Worm (Caenorhabditis elegans) whole organism, young adult: ENCODE results near the gene rml-4.

Source experiments
- F33H1.4 ChIP-seq: fragments of 200-800 bp; sonication (Bioruptor generic); IDR thresholded peaks from 2 replicates; pipeline ENCODE4 v1.3.6; 2022; ENCODE audit warnings: missing genetic modification reagents, missing genetic modification characterization, missing compliant biosample characterization
- F55B11.4 ChIP-seq: sonication (generic microtip); optimal IDR thresholded peaks from 2 replicates; lab custom pipeline; 2016; ENCODE audit warnings: missing compliant biosample characterization, missing genetic modification characterization, borderline replicate concordance; ENCODE audit not compliant: insufficient read depth
- K11D2.4 ChIP-seq: fragments of 200-800 bp; sonication (Bioruptor generic); IDR thresholded peaks from 2 replicates; pipeline ENCODE4 v1.3.6; 2022; ENCODE audit warnings: missing genetic modification reagents, missing genetic modification characterization, missing compliant biosample characterization
- K12H6.12 ChIP-seq: fragments of 200-800 bp; sonication (Bioruptor generic); optimal IDR thresholded peaks from 2 replicates; lab custom pipeline; 2018; ENCODE audit warnings: mild to moderate bottlenecking, missing genetic modification characterization, missing compliant biosample characterization
- Y95B8A.8 ChIP-seq: fragments of 200-800 bp; sonication (Bioruptor generic); IDR thresholded peaks from 2 replicates; pipeline ENCODE4 v1.3.6; 2022; ENCODE audit warnings: missing genetic modification reagents, missing genetic modification characterization, missing compliant biosample characterization
- aptf-2 ChIP-seq: fragments of 200-800 bp; sonication (Bioruptor generic); conservative IDR thresholded peaks from 2 replicates; pipeline ENCODE4 v1.3.6; 2022; ENCODE audit warnings: missing genetic modification reagents, missing genetic modification characterization, missing compliant biosample characterization
- attf-6 ChIP-seq: fragments of 200-800 bp; sonication (Bioruptor generic); IDR thresholded peaks from 2 replicates; pipeline ENCODE4 v1.3.6; 2022; ENCODE audit warnings: missing genetic modification reagents, missing genetic modification characterization, missing compliant biosample characterization
- bed-2 ChIP-seq: fragments of 200-800 bp; sonication (Bioruptor generic); IDR thresholded peaks from 2 replicates; pipeline ENCODE4 v1.3.6; 2022; ENCODE audit warnings: missing genetic modification reagents, missing genetic modification characterization, missing compliant biosample characterization
- ccch-3 ChIP-seq: fragments of 200-800 bp; sonication (Bioruptor generic); optimal IDR thresholded peaks from 2 replicates; lab custom pipeline; 2018; ENCODE audit warnings: mild to moderate bottlenecking, missing genetic modification characterization, missing compliant biosample characterization
- ceh-100 ChIP-seq: fragments of 200-800 bp; sonication (Bioruptor generic); IDR thresholded peaks from 2 replicates; pipeline ENCODE4 v1.3.6; 2022; ENCODE audit warnings: missing genetic modification reagents, missing genetic modification characterization, missing compliant biosample characterization
- ceh-27 ChIP-seq: fragments of 200-800 bp; sonication (Bioruptor generic); optimal IDR thresholded peaks from 2 replicates; lab custom pipeline; 2018; ENCODE audit warnings: mild to moderate bottlenecking, missing genetic modification characterization, moderate library complexity, missing compliant biosample characterization
- ceh-40 ChIP-seq: fragments of 200-800 bp; sonication (Bioruptor generic); IDR thresholded peaks from 2 replicates; pipeline ENCODE4 v1.3.6; 2022; ENCODE audit warnings: missing genetic modification characterization, missing compliant biosample characterization
- ceh-79 ChIP-seq: sonication (generic microtip); optimal IDR thresholded peaks from 2 replicates; lab custom pipeline; 2017; ENCODE audit warnings: mild to moderate bottlenecking, missing genetic modification characterization, missing compliant biosample characterization
- chd-7 ChIP-seq: sonication (generic microtip); optimal IDR thresholded peaks from 2 replicates; lab custom pipeline; 2016; ENCODE audit warnings: mild to moderate bottlenecking, missing genetic modification characterization, moderate library complexity, missing compliant biosample characterization
- egl-18 ChIP-seq: fragments of 200-800 bp; sonication (Bioruptor generic); IDR thresholded peaks from 2 replicates; pipeline ENCODE4 v1.3.6; 2022; ENCODE audit warnings: missing genetic modification reagents, missing genetic modification characterization, missing compliant biosample characterization
- ekl-4 ChIP-seq: fragments of 200-800 bp; sonication (Bioruptor generic); IDR thresholded peaks from 2 replicates; pipeline ENCODE4 v1.3.6; 2022; ENCODE audit warnings: missing genetic modification reagents, missing genetic modification characterization, missing compliant biosample characterization
- fkh-3 ChIP-seq: sonication (generic microtip); optimal IDR thresholded peaks from 2 replicates; lab custom pipeline; 2016; ENCODE audit warnings: mild to moderate bottlenecking, missing genetic modification characterization, missing compliant biosample characterization
- gei-17 ChIP-seq: fragments of 200-800 bp; sonication (Bioruptor generic); optimal IDR thresholded peaks from 2 replicates; lab custom pipeline; 2018; ENCODE audit warnings: mild to moderate bottlenecking, missing genetic modification characterization, missing compliant biosample characterization
- hlh-26 ChIP-seq: fragments of 200-800 bp; sonication (Bioruptor generic); conservative IDR thresholded peaks from 2 replicates; pipeline ENCODE4 v1.3.6; 2022; ENCODE audit warnings: missing genetic modification reagents, missing genetic modification characterization, missing compliant biosample characterization
- lag-1 ChIP-seq: fragments of 200-800 bp; sonication (Bioruptor generic); IDR thresholded peaks from 2 replicates; pipeline ENCODE4 v1.3.6; 2022; ENCODE audit warnings: missing genetic modification reagents, missing genetic modification characterization, missing compliant biosample characterization
- let-526 ChIP-seq: fragments of 200-800 bp; sonication (Bioruptor generic); IDR thresholded peaks from 2 replicates; pipeline ENCODE4 v1.3.6; 2022; ENCODE audit warnings: missing genetic modification reagents, missing genetic modification characterization, missing compliant biosample characterization
- let-607 ChIP-seq, 2 experiments: fragments of 200-800 bp in 1 of 2; sonication (Bioruptor generic) in 1 of 2; sonication (generic microtip) in 1 of 2; optimal IDR thresholded peaks; 2 replicates each; lab custom pipeline; 2016 to 2018; ENCODE audit warnings: mild to moderate bottlenecking in 2 of 2, missing compliant biosample characterization in 2 of 2, missing genetic modification characterization in 2 of 2, moderate library complexity in 2 of 2, missing genotype in 1 of 2
- lin-26 ChIP-seq: fragments of 200-800 bp; sonication (Bioruptor generic); IDR thresholded peaks from 2 replicates; pipeline ENCODE4 v1.3.6; 2022; ENCODE audit warnings: missing genetic modification reagents, missing genetic modification characterization, missing compliant biosample characterization
- lsy-27 ChIP-seq: sonication (generic microtip); optimal IDR thresholded peaks from 2 replicates; lab custom pipeline; 2017; ENCODE audit warnings: missing genetic modification characterization, mild to moderate bottlenecking, missing compliant biosample characterization, antibody characterized with exemption, missing genotype, borderline replicate concordance; ENCODE audit not compliant: insufficient read depth
- mel-28 ChIP-seq: sonication (generic microtip); optimal IDR thresholded peaks from 2 replicates; lab custom pipeline; 2016; ENCODE audit warnings: borderline replicate concordance, mild to moderate bottlenecking, missing genetic modification characterization, missing compliant biosample characterization
- mxl-1 ChIP-seq: sonication (generic microtip); optimal IDR thresholded peaks from 2 replicates; lab custom pipeline; 2016; ENCODE audit warnings: missing genetic modification characterization, missing compliant biosample characterization
- nfya-1 ChIP-seq: sonication (generic microtip); optimal IDR thresholded peaks from 2 replicates; lab custom pipeline; 2017; ENCODE audit warnings: antibody characterized with exemption, missing compliant biosample characterization, missing genetic modification characterization, borderline replicate concordance; ENCODE audit not compliant: insufficient read depth
- nfya-2 ChIP-seq: fragments of 200-800 bp; sonication (Bioruptor generic); IDR thresholded peaks from 2 replicates; pipeline ENCODE4 v1.3.6; 2022; ENCODE audit warnings: missing genetic modification reagents, missing genetic modification characterization, missing compliant biosample characterization
- nfyb-1 ChIP-seq: fragments of 200-800 bp; sonication (Bioruptor generic); IDR thresholded peaks from 2 replicates; pipeline ENCODE4 v1.3.6; 2022; ENCODE audit warnings: missing genetic modification reagents, missing genetic modification characterization, missing compliant biosample characterization
- nhr-120 ChIP-seq: fragments of 200-800 bp; sonication (Bioruptor generic); IDR thresholded peaks from 2 replicates; pipeline ENCODE4 v1.3.6; 2022; ENCODE audit warnings: missing genetic modification characterization, missing compliant biosample characterization
- nhr-179 ChIP-seq: sonication (generic microtip); optimal IDR thresholded peaks from 2 replicates; lab custom pipeline; 2016; ENCODE audit warnings: mild to moderate bottlenecking, missing genetic modification characterization, missing compliant biosample characterization
- pbrm-1 ChIP-seq: fragments of 200-800 bp; sonication (Bioruptor generic); IDR thresholded peaks from 2 replicates; pipeline ENCODE4 v1.3.6; 2022; ENCODE audit warnings: missing genetic modification reagents, missing genetic modification characterization, missing compliant biosample characterization
- rec-8 ChIP-seq, 2 experiments: sonication (generic microtip); optimal IDR thresholded peaks; 2 replicates each; lab custom pipeline; 2016; ENCODE audit warnings: mild to moderate bottlenecking in 2 of 2, missing genetic modification characterization in 2 of 2, missing genetic modification reagents in 2 of 2, missing genotype in 2 of 2, missing biosample characterization in 1 of 2, missing compliant biosample characterization in 1 of 2, moderate library complexity in 1 of 2
- rpc-1 ChIP-seq, 2 experiments: fragments of 150-350 bp in 1 of 2; sonication (generic microtip) in 1 of 2; optimal IDR thresholded peaks; 2 replicates each; lab custom pipeline; 2014 to 2018; ENCODE audit warnings: missing biosample characterization in 1 of 2, missing genetic modification characterization in 1 of 2, missing genetic modification reagents in 1 of 2, missing genotype in 1 of 2
- sdz-38 ChIP-seq: sonication (generic microtip); optimal IDR thresholded peaks from 2 replicates; lab custom pipeline; 2016; ENCODE audit warnings: missing genotype, missing genetic modification characterization, missing compliant biosample characterization
- sea-2 ChIP-seq: fragments of 200-800 bp; sonication (Bioruptor generic); IDR thresholded peaks from 2 replicates; pipeline ENCODE4 v1.3.6; 2022; ENCODE audit warnings: missing genetic modification characterization, missing compliant biosample characterization
- snpc-1.3 ChIP-seq: sonication (generic microtip); optimal IDR thresholded peaks from 2 replicates; lab custom pipeline; 2017; ENCODE audit warnings: missing genetic modification characterization, mild to moderate bottlenecking, missing compliant biosample characterization, antibody characterized with exemption, moderate library complexity, missing genotype, missing genetic modification reagents; ENCODE audit not compliant: insufficient read depth
- snpc-3.4 ChIP-seq: sonication (generic microtip); optimal IDR thresholded peaks from 2 replicates; lab custom pipeline; 2017; ENCODE audit warnings: missing genetic modification characterization, mild to moderate bottlenecking, missing compliant biosample characterization, antibody characterized with exemption, moderate library complexity, missing genotype, missing genetic modification reagents
- somi-1 ChIP-seq: fragments of 200-800 bp; sonication (Bioruptor generic); optimal IDR thresholded peaks from 2 replicates; lab custom pipeline; 2018; ENCODE audit warnings: mild to moderate bottlenecking, missing genetic modification characterization, missing compliant biosample characterization
- sptf-2 ChIP-seq: fragments of 200-800 bp; sonication (Bioruptor generic); optimal IDR thresholded peaks from 2 replicates; lab custom pipeline; 2018; ENCODE audit warnings: mild to moderate bottlenecking, missing genetic modification characterization, missing compliant biosample characterization
- tbp1 ChIP-seq: fragments of 200-800 bp; sonication (Bioruptor generic); optimal IDR thresholded peaks from 2 replicates; lab custom pipeline; 2018; ENCODE audit warnings: mild to moderate bottlenecking, missing genetic modification characterization, missing compliant biosample characterization
- tbx-9 ChIP-seq: sonication (generic microtip); optimal IDR thresholded peaks from 2 replicates; lab custom pipeline; 2016; ENCODE audit warnings: borderline replicate concordance, missing genetic modification characterization, inconsistent platforms, missing compliant biosample characterization
- xnd-1 ChIP-seq: sonication (generic microtip); optimal IDR thresholded peaks from 2 replicates; lab custom pipeline; 2016; ENCODE audit warnings: missing genotype, missing genetic modification reagents, missing genetic modification characterization, missing compliant biosample characterization
- zfh-2 ChIP-seq: fragments of 200-800 bp; sonication (Bioruptor generic); conservative IDR thresholded peaks from 2 replicates; pipeline ENCODE4 v1.3.6; 2022; ENCODE audit warnings: missing genetic modification reagents, missing genetic modification characterization, missing compliant biosample characterization
- ztf-18 ChIP-seq: sonication (generic microtip); optimal IDR thresholded peaks from 2 replicates; lab custom pipeline; 2016; ENCODE audit warnings: missing genotype, mild to moderate bottlenecking, missing genetic modification characterization, missing compliant biosample characterization
- ztf-25 ChIP-seq: fragments of 200-800 bp; sonication (Bioruptor generic); IDR thresholded peaks from 2 replicates; pipeline ENCODE4 v1.3.6; 2022; ENCODE audit warnings: missing genetic modification reagents, missing genetic modification characterization, missing compliant biosample characterization
- ztf-3 ChIP-seq: fragments of 200-800 bp; sonication (Bioruptor generic); optimal IDR thresholded peaks from 2 replicates; lab custom pipeline; 2018; ENCODE audit warnings: mild to moderate bottlenecking, missing genetic modification characterization, missing compliant biosample characterization

rml-4 gene

DNA sequence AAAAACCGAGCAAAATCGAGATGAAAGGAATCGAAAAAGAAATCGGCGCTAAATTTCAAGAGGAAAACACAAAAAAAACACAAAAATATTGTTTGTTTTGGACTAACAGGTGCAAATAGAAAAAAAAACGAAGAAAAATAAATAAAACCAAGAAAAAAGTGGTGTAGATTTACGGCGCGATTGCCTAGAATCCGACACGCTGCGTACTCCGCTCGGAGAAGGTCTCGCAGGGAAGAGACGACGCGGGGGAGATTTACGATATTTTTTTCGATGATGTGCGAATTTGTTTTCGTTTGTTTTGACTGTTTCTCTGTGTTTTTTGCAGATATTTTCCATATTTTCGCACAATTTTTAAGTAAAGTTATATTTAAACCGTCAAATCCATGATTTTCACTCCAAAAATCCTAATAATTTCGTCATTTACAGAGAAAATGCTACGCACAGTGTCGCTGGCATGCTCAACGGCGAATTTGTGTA lies 4.4 kb downstream of the rml-4 start, which contains the start of gene sco-1 (continued):
- peak; percentile 73 for TF ChIP-seq snpc-3.4 (tag; lab: Kevin White, UChicago)
- TF ChIP-seq sptf-2 (GFP tag; lab: Kevin White, UChicago): peak; percentile 53
- no peak for TF ChIP-seq tbx-9 (tag; lab: Kevin White, UChicago)
- TF ChIP-seq ccch-3 (GFP tag; lab: Kevin White, UChicago): peak; percentile 55
- TF ChIP-seq mxl-1: no peak
- peak; percentile 89 for TF ChIP-seq pbrm-1
- TF ChIP-seq nhr-179 (tag; lab: Kevin White, UChicago): no peak
- no peak for TF ChIP-seq fkh-3 (tag; lab: Kevin White, UChicago)
- no peak for TF ChIP-seq ztf-18
- peak; percentile 85 for TF ChIP-seq Y95B8A.8
- TF ChIP-seq F33H1.4 (GFP tag; lab: Robert Waterston, UW): peak; percentile 100
- TF ChIP-seq nfyb-1 (GFP tag; lab: Robert Waterston, UW): peak; percentile 95
- TF ChIP-seq ceh-27 (GFP tag; lab: Kevin White, UChicago): peak; percentile 98
- peak; percentile 84 for TF ChIP-seq ztf-25
- TF ChIP-seq F55B11.4 (tag; lab: Kevin White, UChicago): no peak
- no peak for TF ChIP-seq nfya-2 (GFP tag; lab: Robert Waterston, UW)
- TF ChIP-seq egl-18: 0 out of 2 replicates have a peak, but pooled peaks have one; percentile 29
- TF ChIP-seq aptf-2: peak; percentile 86
- TF ChIP-seq nfya-1 (tag; lab: Kevin White, UChicago): no peak
- peak; percentile 95 for TF ChIP-seq bed-2 (GFP tag; lab: Robert Waterston, UW)
- TF ChIP-seq snpc-1.3: peak; percentile 78
- TF ChIP-seq somi-1 (GFP tag; lab: Kevin White, UChicago): peak; percentile 78
- no peak for TF ChIP-seq lag-1 (GFP tag; lab: Robert Waterston, UW)
- TF ChIP-seq attf-6 (GFP tag; lab: Robert Waterston, UW): no peak
- TF ChIP-seq xnd-1 (tag; lab: Kevin White, UChicago): peak; percentile 54
- no peak for TF ChIP-seq mel-28 (tag; lab: Kevin White, UChicago)
- peak; percentile 56 for TF ChIP-seq gei-17
- TF ChIP-seq let-526 (GFP tag; lab: Robert Waterston, UW): peak; percentile 88
- peak; percentile 71 for TF ChIP-seq tbp1
- TF ChIP-seq nhr-120 (GFP tag; lab: Robert Waterston, UW): no peak
- TF ChIP-seq rec-8 (tag; optimal IDR thresholded peaks at IDR 0.05; lab: Kevin White, UChicago): peak in 1 of 2 experiments; percentile 61
- peak; percentile 53 to 62 for TF ChIP-seq let-607 (tag; optimal IDR thresholded peaks at IDR 0.05; lab: Kevin White, UChicago)
- peak; percentile 83 for TF ChIP-seq K12H6.12 (tag; lab: Kevin White, UChicago)
- TF ChIP-seq rpc-1 (optimal IDR thresholded peaks at IDR 0.05; lab: Kevin White, UChicago): no peak
- TF ChIP-seq rpc-1 (tag; optimal IDR thresholded peaks at IDR 0.05; lab: Kevin White, UChicago): no peak
- TF ChIP-seq chd-7 (tag; lab: Kevin White, UChicago): peak; percentile 56
- peak; percentile 61 for TF ChIP-seq zfh-2 (GFP tag; lab: Robert Waterston, UW)
- TF ChIP-seq lsy-27: no peak
- TF ChIP-seq hlh-26 (GFP tag; lab: Robert Waterston, UW): no peak
- TF ChIP-seq sea-2 (GFP tag; lab: Robert Waterston, UW): 0 out of 2 replicates have a peak, but pooled peaks have one; percentile 59
- TF ChIP-seq ceh-79: no peak
- TF ChIP-seq ceh-100 (GFP tag; lab: Robert Waterston, UW): peak; percentile 75
- TF ChIP-seq ekl-4 (GFP tag; lab: Robert Waterston, UW): peak; percentile 79
- TF ChIP-seq K11D2.4 (GFP tag; lab: Robert Waterston, UW): peak; percentile 96
- no peak for TF ChIP-seq ztf-3 (GFP tag; lab: Kevin White, UChicago)
- 0 out of 2 replicates have a peak, but pooled peaks have one; percentile 30 for TF ChIP-seq lin-26
- no peak for TF ChIP-seq ceh-40 (GFP tag; lab: Robert Waterston, UW)
- TF ChIP-seq sdz-38 (tag; lab: Kevin White, UChicago): no peak
